Worm (Caenorhabditis elegans): ENCODE data around the gene lro-1.

DNA sequence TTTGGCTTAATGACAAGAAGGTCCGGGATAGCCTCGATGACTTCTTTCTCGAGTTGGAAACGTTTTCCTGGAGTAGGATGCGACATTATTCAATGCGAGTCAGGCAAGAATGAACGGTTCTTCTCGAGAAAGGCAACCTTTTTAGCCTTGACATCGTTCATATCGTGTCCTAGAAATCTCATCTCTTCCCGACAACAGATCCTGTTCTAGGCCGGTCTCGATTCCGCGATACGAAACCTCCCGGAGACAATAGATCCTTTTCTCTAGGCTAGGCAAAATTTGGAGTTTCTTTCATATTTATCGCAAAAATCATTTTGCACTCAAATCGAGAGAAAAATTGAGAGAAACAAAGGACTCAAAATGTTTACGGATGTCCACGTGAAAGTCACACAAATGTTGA is 32.9 kb upstream of the lro-1 start, which contains the start of gene rml-3:
- no peak for TF ChIP-seq T22C8.4 (GFP tag; IDR thresholded peaks at IDR 0.05)
- no peak for TF ChIP-seq cog-1 (tag; optimal IDR thresholded peaks at IDR 0.05)
- no peak for TF ChIP-seq klf-2 (GFP tag; conservative IDR thresholded peaks at IDR 0.05)
- no peak for TF ChIP-seq med-1 (GFP tag; optimal IDR thresholded peaks at IDR 0.05; ENCODE audit: insufficient read depth)
- TF ChIP-seq flt-1 (GFP tag; IDR thresholded peaks at IDR 0.05) = no peak
- TF ChIP-seq tab-1 (GFP tag; IDR thresholded peaks at IDR 0.05) = no peak
- TF ChIP-seq ztf-29 (GFP tag; IDR thresholded peaks at IDR 0.05) = no peak
- TF ChIP-seq ref-1 (GFP tag; conservative IDR thresholded peaks at IDR 0.05) = no peak

Data from whole organism, midembryonic.